Fruit fly (Drosophila melanogaster) whole organism, adult: ENCODE data around the gene CG1213.

Experiments used
- CG11617 ChIP-seq: fragments of 200-800 bp; sonication (Bioruptor generic); optimal IDR thresholded peaks from 2 replicates; lab custom pipeline; 2017; ENCODE audit warnings: mild to moderate bottlenecking, missing biosample characterization, missing genetic modification reagents, missing genetic modification characterization
- CG12768 ChIP-seq: fragments of 200-800 bp; sonication (Bioruptor generic); optimal IDR thresholded peaks from 2 replicates; lab custom pipeline; 2017; ENCODE audit warnings: missing biosample characterization, missing genetic modification characterization, mild to moderate bottlenecking, moderate library complexity, missing genetic modification reagents
- CG14711 ChIP-seq: fragments of 200-800 bp; sonication (Bioruptor generic); optimal IDR thresholded peaks from 2 replicates; lab custom pipeline; 2018; ENCODE audit warnings: missing biosample characterization, mild to moderate bottlenecking, missing genetic modification characterization, moderate library complexity
- CG1620 ChIP-seq: fragments of 200-800 bp; sonication (Bioruptor generic); optimal IDR thresholded peaks from 2 replicates; lab custom pipeline; 2016; ENCODE audit warnings: missing biosample characterization, missing genetic modification characterization
- CG33017 ChIP-seq: fragments of 200-800 bp; sonication (Bioruptor generic); optimal IDR thresholded peaks from 2 replicates; lab custom pipeline; 2018; ENCODE audit warnings: missing biosample characterization, mild to moderate bottlenecking, missing genetic modification characterization, moderate library complexity
- CG5204 ChIP-seq: fragments of 200-800 bp; sonication (Bioruptor generic); optimal IDR thresholded peaks from 2 replicates; lab custom pipeline; 2016; ENCODE audit warnings: missing biosample characterization, missing genetic modification characterization
- CG7045 ChIP-seq: fragments of 200-800 bp; sonication (Bioruptor generic); optimal IDR thresholded peaks from 2 replicates; lab custom pipeline; 2017; ENCODE audit warnings: missing biosample characterization, mild to moderate bottlenecking, missing genetic modification characterization
- CG7101 ChIP-seq: fragments of 200-800 bp; sonication (Bioruptor generic); optimal IDR thresholded peaks from 2 replicates; lab custom pipeline; 2018; ENCODE audit warnings: missing biosample characterization, mild to moderate bottlenecking, missing genetic modification characterization, moderate library complexity
- Clk ChIP-seq: fragments of 200-800 bp; sonication (Bioruptor generic); optimal IDR thresholded peaks from 2 replicates; lab custom pipeline; 2017; ENCODE audit warnings: missing biosample characterization, missing genetic modification characterization
- Crg-1 ChIP-seq: fragments of 200-800 bp; sonication (Bioruptor generic); optimal IDR thresholded peaks from 2 replicates; lab custom pipeline; 2016; ENCODE audit warnings: missing biosample characterization, missing genetic modification characterization
- Hr96 ChIP-seq: fragments of 200-800 bp; sonication (Bioruptor generic); optimal IDR thresholded peaks from 2 replicates; lab custom pipeline; 2016; ENCODE audit warnings: missing biosample characterization, missing genetic modification characterization
- Mnt ChIP-seq: fragments of 200-800 bp; sonication (Bioruptor generic); optimal IDR thresholded peaks from 2 replicates; lab custom pipeline; 2016; ENCODE audit warnings: missing biosample characterization, mild to moderate bottlenecking, missing genetic modification characterization
- bab1 ChIP-seq: fragments of 200-800 bp; sonication (Bioruptor generic); optimal IDR thresholded peaks from 3 replicates; lab custom pipeline; 2019; ENCODE audit warnings: missing biosample characterization, mild to moderate bottlenecking, missing genetic modification characterization, moderate library complexity
- cic ChIP-seq: fragments of 200-800 bp; sonication (Bioruptor generic); optimal IDR thresholded peaks from 2 replicates; lab custom pipeline; 2017; ENCODE audit warnings: missing biosample characterization, mild to moderate bottlenecking, missing genetic modification characterization, moderate library complexity
- cnc ChIP-seq, 2 experiments: fragments of >200 bp; optimal IDR thresholded peaks; 2 replicates each; lab custom pipeline; 2017
- kay ChIP-seq: fragments of 200-800 bp; sonication (Bioruptor generic); peaks from one replicate; lab custom pipeline; 2016; ENCODE audit warnings: missing biosample characterization, missing genetic modification characterization, borderline replicate concordance
- ovo ChIP-seq: fragments of 200-800 bp; sonication (Bioruptor generic); optimal IDR thresholded peaks from 2 replicates; lab custom pipeline; 2016; ENCODE audit warnings: missing biosample characterization, missing genetic modification characterization
- pad ChIP-seq: fragments of 200-800 bp; sonication (Bioruptor generic); optimal IDR thresholded peaks from 3 replicates; lab custom pipeline; 2017; ENCODE audit warnings: missing biosample characterization, missing genetic modification characterization, mild to moderate bottlenecking, moderate library complexity, missing genetic modification reagents
- tj ChIP-seq: fragments of 200-800 bp; sonication (Bioruptor generic); optimal IDR thresholded peaks from 3 replicates; lab custom pipeline; 2017; ENCODE audit warnings: missing biosample characterization, mild to moderate bottlenecking, missing genetic modification characterization, moderate library complexity
- toe ChIP-seq: fragments of 200-800 bp; sonication (Bioruptor generic); optimal IDR thresholded peaks from 2 replicates; lab custom pipeline; 2016; ENCODE audit warnings: missing biosample characterization, missing genetic modification characterization

Gene CG1213

DNA sequence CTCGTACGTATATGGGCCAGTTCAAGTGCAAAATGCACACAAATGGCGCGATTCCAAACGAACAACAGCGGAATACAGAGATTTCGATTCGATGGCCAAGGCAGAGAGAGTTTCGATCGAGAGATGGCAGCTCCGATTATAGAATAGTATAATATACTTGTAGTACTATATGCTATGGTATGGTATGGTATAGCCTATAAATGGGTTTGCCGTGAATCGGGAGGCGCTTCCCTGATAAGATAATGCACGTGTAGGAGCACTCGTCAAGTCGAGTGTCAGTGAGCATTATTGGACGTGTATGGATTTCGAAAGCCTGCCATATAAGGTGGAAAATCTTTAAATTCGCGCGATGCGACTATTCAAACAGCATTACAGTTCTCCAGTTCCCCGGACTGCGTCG is 2.5 kb downstream of the CG1213 start:
- no peak for TF ChIP-seq CG14711 (tag; lab: Kevin White, UChicago)
- TF ChIP-seq cic (GFP tag; lab: Kevin White, UChicago) = peak; percentile 95
- peak; percentile 43 for TF ChIP-seq CG12768 (GFP tag; lab: Kevin White, UChicago)
- TF ChIP-seq kay (GFP tag; lab: Kevin White, UChicago) = peak; percentile 50
- TF ChIP-seq CG7045 = no peak
- TF ChIP-seq Mnt (GFP tag; lab: Kevin White, UChicago) = peak; percentile 70

DNA sequence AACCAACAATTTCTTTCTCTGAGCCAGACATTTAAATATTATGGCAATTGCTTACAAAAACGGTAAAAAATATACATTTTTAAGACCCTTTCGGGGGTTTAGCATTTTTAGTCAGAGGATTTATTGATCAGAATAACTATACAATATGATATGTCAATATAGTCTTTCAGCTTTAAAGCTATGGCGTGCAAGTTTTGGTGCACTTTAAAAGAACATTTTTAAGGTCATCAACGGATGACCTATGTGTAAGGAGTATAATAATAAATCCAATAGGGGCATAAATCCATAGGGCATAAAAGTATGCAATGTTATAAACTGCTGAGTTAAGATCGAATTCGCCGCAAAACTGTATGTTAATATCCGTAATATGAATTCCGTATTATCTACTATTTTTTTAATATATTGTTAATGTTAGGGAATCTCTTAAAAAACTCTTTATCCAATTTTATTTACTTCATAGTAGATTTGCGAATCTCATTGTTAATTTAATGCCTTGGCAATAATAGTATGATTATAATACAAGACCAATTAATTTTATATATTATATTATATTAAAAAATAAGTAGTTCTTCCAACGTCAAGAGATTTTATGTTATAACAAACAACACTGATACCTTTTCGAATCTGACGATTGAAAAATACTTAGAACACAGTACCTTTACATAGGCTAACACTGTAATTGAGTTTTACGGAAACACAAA is 5.8 kb downstream of the CG1213 start, which contains the start of gene CG14676:
TSS of gene CG14676 (plus strand) at position 651 of the 701 bp plus-strand sequence.
- TF ChIP-seq CG14711 (tag; lab: Kevin White, UChicago) (no peak), Hr96 (GFP tag; lab: Kevin White, UChicago) (no peak), tj (GFP tag; lab: Kevin White, UChicago) (no peak), Mnt (GFP tag; lab: Kevin White, UChicago) (no peak), Crg-1 (GFP tag; lab: Kevin White, UChicago) (no peak), Clk (GFP tag; lab: Kevin White, UChicago) (no peak), pad (GFP tag; lab: Kevin White, UChicago) (no peak), kay (GFP tag; lab: Kevin White, UChicago) (peak; percentile 73), cnc (optimal IDR thresholded peaks at IDR 0.05; lab: Kevin White, UChicago) (peak in 1 of 2 experiments; percentile 17), CG33017 (tag; lab: Kevin White, UChicago) (no peak)

DNA sequence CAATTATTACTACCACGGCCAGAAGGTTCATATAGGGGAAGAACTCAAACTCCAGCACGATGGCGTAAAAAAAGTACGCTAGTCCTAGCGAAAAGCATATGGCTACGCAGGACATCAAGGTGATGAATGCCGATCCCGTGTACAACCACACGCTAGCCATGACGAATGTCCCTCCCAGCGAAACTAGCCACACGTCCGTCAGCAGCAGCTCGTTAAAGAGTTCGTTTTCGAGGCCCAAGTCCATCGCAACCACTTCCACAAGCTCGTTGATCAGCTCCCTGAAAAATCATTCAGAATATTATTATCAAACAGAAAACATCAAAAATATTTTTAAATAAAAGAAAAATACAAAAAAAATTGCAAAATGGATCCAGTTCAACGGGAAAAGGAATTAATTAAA is 12.1 kb downstream of the CG1213 start, which contains the start of gene CG34287:
TSS of gene CG34287 (plus strand) at position 301 of the 400 bp plus-strand sequence.
- TF ChIP-seq CG12768 (GFP tag; lab: Kevin White, UChicago) = no peak
- no peak for TF ChIP-seq Mnt (GFP tag; lab: Kevin White, UChicago)
- TF ChIP-seq pad (GFP tag; lab: Kevin White, UChicago) = no peak
- TF ChIP-seq CG7101 (tag; lab: Kevin White, UChicago) = no peak
- TF ChIP-seq CG33017 (tag; lab: Kevin White, UChicago) = no peak
- no peak for TF ChIP-seq ovo (GFP tag; lab: Kevin White, UChicago)
- no peak for TF ChIP-seq Clk (GFP tag; lab: Kevin White, UChicago)
- no peak for TF ChIP-seq cnc (optimal IDR thresholded peaks at IDR 0.05; lab: Kevin White, UChicago)
- TF ChIP-seq CG1620 (GFP tag; lab: Kevin White, UChicago) = no peak
- no peak for TF ChIP-seq CG7045
- no peak for TF ChIP-seq kay (GFP tag; lab: Kevin White, UChicago)
- no peak for TF ChIP-seq bab1 (GFP tag; lab: Kevin White, UChicago)
- TF ChIP-seq Hr96 (GFP tag; lab: Kevin White, UChicago) = no peak
- no peak for TF ChIP-seq CG5204 (GFP tag; lab: Kevin White, UChicago)
- no peak for TF ChIP-seq Crg-1 (GFP tag; lab: Kevin White, UChicago)

DNA sequence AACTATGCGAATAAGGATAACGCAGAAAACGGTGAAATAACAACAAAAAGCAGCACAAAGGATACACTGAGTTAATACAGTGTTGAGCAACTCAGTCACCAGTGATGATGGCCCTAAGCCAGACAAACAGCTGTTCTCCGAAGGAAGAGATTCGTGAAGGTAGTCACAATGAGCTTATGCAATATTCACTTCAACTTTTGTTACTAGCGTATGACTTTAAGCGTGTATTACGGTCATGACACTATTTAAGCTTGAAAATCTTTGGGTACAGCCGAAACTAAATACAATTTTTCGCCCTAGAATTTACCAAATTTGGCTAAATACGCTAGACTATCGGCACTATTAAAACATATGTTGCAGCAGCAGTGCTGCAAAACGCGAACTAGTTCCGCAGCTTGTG is 15.2 kb downstream of the CG1213 start, which contains the start of the genes disp and ECSIT:
TSS of gene disp (minus strand) at position 97 of the 400 bp plus-strand sequence.
TSS of gene ECSIT (plus strand) at position 371 of the 400 bp plus-strand sequence.
- TF ChIP-seq cnc (optimal IDR thresholded peaks at IDR 0.05; lab: Kevin White, UChicago) (no peak), CG1620 (GFP tag; lab: Kevin White, UChicago) (peak; percentile 6), toe (GFP tag; lab: Kevin White, UChicago) (peak; percentile 58), cic (GFP tag; lab: Kevin White, UChicago) (no peak), CG12768 (GFP tag; lab: Kevin White, UChicago) (peak; percentile 63), CG14711 (tag; lab: Kevin White, UChicago) (peak; percentile 37), CG7045 (peak; percentile 58), CG7101 (tag; lab: Kevin White, UChicago) (peak; percentile 51), bab1 (GFP tag; lab: Kevin White, UChicago) (peak; percentile 28), Mnt (GFP tag; lab: Kevin White, UChicago) (peak; percentile 36), tj (GFP tag; lab: Kevin White, UChicago) (no peak), CG33017 (tag; lab: Kevin White, UChicago) (no peak), CG5204 (GFP tag; lab: Kevin White, UChicago) (peak; percentile 74), ovo (GFP tag; lab: Kevin White, UChicago) (no peak), CG11617 (GFP tag; lab: Kevin White, UChicago) (peak; percentile 52), Hr96 (GFP tag; lab: Kevin White, UChicago) (peak; percentile 49), Crg-1 (GFP tag; lab: Kevin White, UChicago) (peak; percentile 63), pad (GFP tag; lab: Kevin White, UChicago) (peak; percentile 49)

DNA sequence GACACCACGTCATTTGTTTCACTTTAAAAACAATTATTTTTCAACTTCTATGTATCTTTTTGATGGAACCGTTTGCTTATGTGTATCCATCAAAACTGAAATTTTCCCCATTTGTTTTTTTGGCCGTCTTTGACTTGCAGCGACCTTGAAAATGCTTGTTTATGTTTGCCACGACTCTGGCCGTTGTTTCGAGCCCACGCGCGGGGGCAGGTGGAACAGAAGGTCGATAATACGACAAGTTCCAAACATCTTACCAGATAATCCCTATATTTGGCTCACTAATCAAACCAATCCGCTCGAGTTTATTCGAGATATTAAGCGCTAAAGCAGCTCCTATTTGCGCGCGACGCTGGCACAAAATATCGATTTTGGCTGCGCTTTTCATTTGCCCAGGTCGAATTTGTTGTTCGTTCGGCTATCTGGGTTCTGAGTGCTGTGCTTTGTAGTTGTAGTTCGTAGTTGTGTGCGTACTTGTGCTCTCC is 19.8 kb downstream of the CG1213 start:
- TF ChIP-seq Mnt (GFP tag; lab: Kevin White, UChicago) (peak; percentile 29), kay (GFP tag; lab: Kevin White, UChicago) (no peak), CG33017 (tag; lab: Kevin White, UChicago) (no peak), cic (GFP tag; lab: Kevin White, UChicago) (peak; percentile 67), cnc (optimal IDR thresholded peaks at IDR 0.05; lab: Kevin White, UChicago) (no peak), CG14711 (tag; lab: Kevin White, UChicago) (no peak), CG1620 (GFP tag; lab: Kevin White, UChicago) (no peak)
